Fruit fly (Drosophila melanogaster): ENCODE measurements around the gene muc.

DNA sequence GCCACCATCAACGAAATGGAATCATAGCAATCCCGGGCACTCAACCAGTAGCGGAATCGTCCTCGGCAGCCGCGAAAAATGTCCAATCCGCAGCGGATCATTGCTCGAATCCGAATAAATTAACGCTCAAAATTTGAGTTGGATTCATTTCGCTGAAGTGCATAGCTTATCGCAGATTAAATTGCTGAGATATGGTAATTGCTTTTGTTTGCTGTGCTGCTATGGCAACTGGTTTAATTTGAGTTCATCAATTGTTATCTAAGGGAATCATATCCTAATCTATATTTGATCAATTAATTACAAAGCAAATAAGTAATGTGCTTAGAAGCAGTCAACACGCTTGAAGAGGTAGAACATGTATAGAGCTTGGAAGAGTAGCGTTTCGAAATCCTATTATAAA is 35.5 kb downstream of the muc start, which contains the start of gene Gr28b:
- TF ChIP-seq CTCF (optimal IDR thresholded peaks at IDR 0.05) (no peak), CG8478 (optimal IDR thresholded peaks at IDR 0.05) (no peak)
